Worm (Caenorhabditis elegans) whole organism, L3 larva: ENCODE data around the gene W08E12.5.

Experiments used
- R02D3.7 ChIP-seq: fragments of 150-350 bp; optimal IDR thresholded peaks from 2 replicates; lab custom pipeline; 2014; ENCODE audit warnings: missing biosample characterization, missing genetic modification characterization
- ZK546.5 ChIP-seq: sonication (generic microtip); optimal IDR thresholded peaks from 2 replicates; lab custom pipeline; 2017; ENCODE audit warnings: missing biosample characterization, missing genetic modification characterization
- aly-2 ChIP-seq: fragments of 150-350 bp; optimal IDR thresholded peaks from 2 replicates; lab custom pipeline; 2014; ENCODE audit warnings: missing biosample characterization, missing genetic modification characterization
- ama-1 ChIP-seq: fragments of 150-350 bp; optimal IDR thresholded peaks from 2 replicates; lab custom pipeline; 2018
- ceh-16 ChIP-seq: sonication (generic microtip); optimal IDR thresholded peaks from 2 replicates; lab custom pipeline; 2017; ENCODE audit warnings: missing biosample characterization, missing genetic modification characterization
- ceh-82 ChIP-seq: fragments of 150-350 bp; optimal IDR thresholded peaks from 2 replicates; lab custom pipeline; 2014; ENCODE audit warnings: missing biosample characterization, missing genetic modification characterization
- ceh-9 ChIP-seq: sonication (generic microtip); optimal IDR thresholded peaks from 2 replicates; lab custom pipeline; 2018; ENCODE audit warnings: missing biosample characterization, missing genetic modification characterization
- daf-12 ChIP-seq: fragments of 150-350 bp; optimal IDR thresholded peaks from 2 replicates; lab custom pipeline; 2014; ENCODE audit warnings: missing biosample characterization, missing genetic modification reagents, missing genetic modification characterization
- egl-27 ChIP-seq: sonication (generic microtip); optimal IDR thresholded peaks from 4 replicates; lab custom pipeline; 2017; ENCODE audit warnings: missing biosample characterization, missing genetic modification reagents, missing genetic modification characterization
- elt-2 ChIP-seq: sonication (generic microtip); optimal IDR thresholded peaks from 2 replicates; lab custom pipeline; 2016; ENCODE audit warnings: missing genetic modification reagents, mild to moderate bottlenecking, missing genetic modification characterization, missing compliant biosample characterization
- elt-3 ChIP-seq, 3 experiments: fragments of 150-350 bp in 1 of 3; sonication (generic microtip) in 2 of 3; optimal IDR thresholded peaks; 2 replicates in 2 of 3; 4 replicates in 1 of 3; lab custom pipeline; 2014 to 2017; ENCODE audit warnings: missing biosample characterization in 3 of 3, missing genetic modification characterization in 3 of 3
- fkh-2 ChIP-seq: fragments of 150-350 bp; optimal IDR thresholded peaks from 2 replicates; lab custom pipeline; 2014; ENCODE audit warnings: missing biosample characterization, missing genetic modification reagents, missing genetic modification characterization
- fos-1 ChIP-seq: fragments of 150-350 bp; optimal IDR thresholded peaks from 2 replicates; lab custom pipeline; 2014; ENCODE audit warnings: missing biosample characterization, missing genetic modification characterization
- hmg-11 ChIP-seq: sonication (generic microtip); optimal IDR thresholded peaks from 2 replicates; lab custom pipeline; 2016; ENCODE audit warnings: missing genetic modification characterization, missing compliant biosample characterization
- lin-15B ChIP-seq: fragments of 150-350 bp; optimal IDR thresholded peaks from 2 replicates; lab custom pipeline; 2014; ENCODE audit warnings: missing biosample characterization, missing genetic modification characterization
- lin-39 ChIP-seq: fragments of 150-350 bp; optimal IDR thresholded peaks from 2 replicates; lab custom pipeline; 2018; ENCODE audit warnings: missing biosample characterization, missing genetic modification reagents, missing genetic modification characterization
- nfya-1 ChIP-seq: sonication (generic microtip); optimal IDR thresholded peaks from 2 replicates; lab custom pipeline; 2017; ENCODE audit warnings: missing genetic modification characterization, mild to moderate bottlenecking, missing compliant biosample characterization, antibody characterized with exemption, moderate library complexity; ENCODE audit not compliant: insufficient read depth
- nhr-11 ChIP-seq: fragments of 150-350 bp; optimal IDR thresholded peaks from 2 replicates; lab custom pipeline; 2014; ENCODE audit warnings: missing biosample characterization, missing genetic modification characterization
- nhr-12 ChIP-seq: fragments of 150-350 bp; optimal IDR thresholded peaks from 2 replicates; lab custom pipeline; 2014; ENCODE audit warnings: missing biosample characterization, missing genetic modification characterization
- nhr-23 ChIP-seq: fragments of 150-350 bp; optimal IDR thresholded peaks from 2 replicates; lab custom pipeline; 2014; ENCODE audit warnings: missing biosample characterization, missing genetic modification reagents, missing genetic modification characterization
- nhr-237 ChIP-seq: fragments of 150-350 bp; optimal IDR thresholded peaks from 2 replicates; lab custom pipeline; 2014; ENCODE audit warnings: missing biosample characterization, missing genetic modification characterization
- nhr-25 ChIP-seq: sonication (generic microtip); optimal IDR thresholded peaks from 2 replicates; lab custom pipeline; 2017; ENCODE audit warnings: missing biosample characterization, missing genetic modification characterization
- nhr-28 ChIP-seq: fragments of 150-350 bp; optimal IDR thresholded peaks from 2 replicates; lab custom pipeline; 2014; ENCODE audit warnings: missing biosample characterization, missing genetic modification characterization
- nhr-67 ChIP-seq: fragments of 150-350 bp; optimal IDR thresholded peaks from 2 replicates; lab custom pipeline; 2014; ENCODE audit warnings: missing biosample characterization, missing genetic modification characterization
- nhr-76 ChIP-seq: fragments of 150-350 bp; sonication (generic microtip); optimal IDR thresholded peaks from 5 replicates; lab custom pipeline; 2014; ENCODE audit warnings: missing biosample characterization, missing genetic modification characterization
- nhr-77 ChIP-seq: fragments of 150-350 bp; optimal IDR thresholded peaks from 2 replicates; lab custom pipeline; 2014; ENCODE audit warnings: missing biosample characterization, missing genetic modification characterization
- pha-4 ChIP-seq: fragments of 150-350 bp; optimal IDR thresholded peaks from 2 replicates; lab custom pipeline; 2014; ENCODE audit warnings: missing biosample characterization, missing genetic modification reagents, missing genetic modification characterization
- pqm-1 ChIP-seq: fragments of 150-350 bp; optimal IDR thresholded peaks from 2 replicates; lab custom pipeline; 2017; ENCODE audit warnings: missing biosample characterization, missing genetic modification characterization, inconsistent platforms
- sea-2 ChIP-seq: fragments of 150-350 bp; sonication (generic microtip); optimal IDR thresholded peaks from 4 replicates; lab custom pipeline; 2014; ENCODE audit warnings: missing biosample characterization, missing genetic modification reagents, missing genetic modification characterization
- skn-1 ChIP-seq: fragments of 150-350 bp; optimal IDR thresholded peaks from 2 replicates; lab custom pipeline; 2014; ENCODE audit warnings: missing biosample characterization, missing genetic modification characterization
- unc-39 ChIP-seq: sonication (generic microtip); optimal IDR thresholded peaks from 4 replicates; lab custom pipeline; 2017; ENCODE audit warnings: missing biosample characterization, missing genetic modification characterization
- unc-62 ChIP-seq: fragments of 150-350 bp; sonication (generic microtip); optimal IDR thresholded peaks from 4 replicates; lab custom pipeline; 2014; ENCODE audit warnings: missing biosample characterization, missing genetic modification reagents, missing genetic modification characterization

The W08E12.5 gene

ce11 chrIV:3258528-3258927 is 42.1 kb upstream of the W08E12.5 start, which contains the start of gene T26C12.1:
Gene T26C12.1, plus strand, starts transcription at chrIV:3258910.
- TF ChIP-seq ceh-16 (tag; lab: Kevin White, UChicago) (no peak), unc-62 (GFP tag; lab: Kevin White, UChicago) (no peak), hmg-11 (tag; lab: Kevin White, UChicago) (no peak), pqm-1 (peak; percentile 76), elt-2 (tag; lab: Kevin White, UChicago) (peak; percentile 78)

- TF ChIP-seq lin-39, result no peak
- no peak for TF ChIP-seq unc-39 (tag; lab: Kevin White, UChicago)
- TF ChIP-seq sea-2 (GFP tag; lab: Kevin White, UChicago), result no peak
- no peak for TF ChIP-seq ceh-16 (tag; lab: Kevin White, UChicago)
- TF ChIP-seq ceh-9 (tag; lab: Kevin White, UChicago), result no peak
- TF ChIP-seq, all 47 proteins: peak for 0
Observed at ce11 chrIV:3260216-3260615, 40.4 kb upstream of the W08E12.5 start.

- peak; percentile 93 for TF ChIP-seq nfya-1
- no peak for TF ChIP-seq R02D3.7
Observed at ce11 chrIV:3261761-3262160, 38.8 kb upstream of the W08E12.5 start.

- TF ChIP-seq unc-62 (GFP tag; lab: Kevin White, UChicago) (no peak), nhr-67 (tag; lab: Kevin White, UChicago) (no peak), nhr-25 (no peak), ceh-16 (tag; lab: Kevin White, UChicago) (no peak), pqm-1 (no peak), sea-2 (GFP tag; lab: Kevin White, UChicago) (no peak), R02D3.7 (no peak), skn-1 (tag; lab: Kevin White, UChicago) (no peak)
Observed at ce11 chrIV:3265657-3266056, 34.9 kb upstream of the W08E12.5 start, which contains the start of gene T26C12.2. Gene T26C12.2, minus strand, starts transcription at chrIV:3265757.

- TF ChIP-seq hmg-11 (tag; lab: Kevin White, UChicago) (no peak), ZK546.5 (no peak), nhr-67 (tag; lab: Kevin White, UChicago) (no peak)
Observed at ce11 chrIV:3266841-3267240, 33.8 kb upstream of the W08E12.5 start.

- TF ChIP-seq egl-27 (tag; lab: Kevin White, UChicago) (no peak), nhr-76 (tag; lab: Kevin White, UChicago) (no peak), nhr-11 (tag; lab: Kevin White, UChicago) (no peak), daf-12 (tag; lab: Kevin White, UChicago) (no peak), nhr-28 (no peak), pha-4 (no peak), unc-39 (tag; lab: Kevin White, UChicago) (no peak), hmg-11 (tag; lab: Kevin White, UChicago) (no peak), ama-1 (lab: Kevin White, UChicago) (no peak), nhr-67 (tag; lab: Kevin White, UChicago) (no peak), nfya-1 (no peak), nhr-237 (no peak), fkh-2 (no peak), sea-2 (GFP tag; lab: Kevin White, UChicago) (no peak), R02D3.7 (no peak), fos-1 (no peak), nhr-12 (tag; lab: Kevin White, UChicago) (no peak), lin-39 (no peak), lin-15B (tag; lab: Kevin White, UChicago) (no peak), nhr-77 (no peak)
Observed at ce11 chrIV:3267581-3267980, 33.0 kb upstream of the W08E12.5 start, which contains the start of gene clec-173. Gene clec-173, minus strand, starts transcription at chrIV:3267681.

- TF ChIP-seq skn-1 (tag; lab: Kevin White, UChicago) (no peak), fkh-2 (no peak), nhr-237 (no peak), lin-15B (tag; lab: Kevin White, UChicago) (no peak), nhr-77 (no peak), elt-3 (tag; optimal IDR thresholded peaks at IDR 0.05; lab: Kevin White, UChicago) (no peak), nhr-23 (tag; lab: Kevin White, UChicago) (no peak), nhr-25 (no peak), aly-2 (tag; lab: Kevin White, UChicago) (no peak), ceh-82 (tag; lab: Kevin White, UChicago) (no peak), ceh-9 (tag; lab: Kevin White, UChicago) (no peak), lin-39 (no peak), nhr-11 (tag; lab: Kevin White, UChicago) (no peak)
Observed at ce11 chrIV:3271342-3271741, 29.2 kb upstream of the W08E12.5 start.
